Worm (Caenorhabditis elegans): ENCODE results near the gene lab-2.

DNA sequence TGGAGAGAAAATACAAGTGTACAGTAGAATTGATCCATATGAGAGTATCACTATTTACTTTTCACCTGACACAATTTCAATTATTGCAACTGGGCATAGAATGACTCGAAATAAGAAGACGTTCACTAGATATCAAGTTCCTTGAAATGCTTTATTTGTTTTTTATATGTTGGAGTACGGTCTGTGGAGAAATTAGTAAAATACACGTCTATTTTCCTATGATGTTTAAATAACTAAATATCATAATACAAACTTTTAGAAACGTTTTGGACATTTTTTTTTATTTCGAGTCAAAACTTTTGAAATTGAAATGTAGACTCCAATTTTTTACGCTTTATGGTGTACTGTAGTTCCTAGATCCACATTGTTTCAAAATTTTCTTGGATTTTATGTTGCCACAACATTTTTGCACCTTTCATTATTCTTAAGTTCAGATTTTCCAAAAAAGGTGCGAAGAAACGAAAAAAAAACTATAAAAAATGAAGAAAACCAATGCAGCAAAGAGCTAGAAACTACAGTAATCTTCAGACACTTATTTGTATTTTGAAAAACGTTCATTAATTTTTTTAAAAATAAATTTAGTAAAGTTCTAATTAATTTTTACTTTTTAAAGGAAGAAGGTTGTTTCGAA, 40.1 kb upstream of the lab-2 start:
- TF ChIP-seq ama-1 (optimal IDR thresholded peaks at IDR 0.05) (peak; percentile 81), nhr-12 (tag; optimal IDR thresholded peaks at IDR 0.05) (no peak), mdl-1 (tag; optimal IDR thresholded peaks at IDR 0.05) (no peak), lin-15B (tag; optimal IDR thresholded peaks at IDR 0.05) (no peak), pqm-1 (tag; optimal IDR thresholded peaks at IDR 0.05) (no peak), nhr-25 (tag; optimal IDR thresholded peaks at IDR 0.05) (no peak), nhr-77 (tag; optimal IDR thresholded peaks at IDR 0.05) (no peak), ceh-16 (tag; optimal IDR thresholded peaks at IDR 0.05) (no peak), ztf-4 (tag; optimal IDR thresholded peaks at IDR 0.05) (peak; percentile 32), nfya-1 (tag; optimal IDR thresholded peaks at IDR 0.05; ENCODE audit: insufficient read depth) (no peak), egl-27 (tag; optimal IDR thresholded peaks at IDR 0.05) (no peak), skn-1 (tag; optimal IDR thresholded peaks at IDR 0.05) (no peak), nhr-76 (tag; optimal IDR thresholded peaks at IDR 0.05) (no peak), nhr-23 (tag; optimal IDR thresholded peaks at IDR 0.05) (peak; percentile 62)
